Fruit fly (Drosophila melanogaster) whole organism, embryonic: Measurements from ENCODE around the gene Cpr31A.

Source experiments
- Ada2b ChIP-seq: fragments of 200-800 bp; sonication (Bioruptor generic); IDR thresholded peaks from 2 replicates; pipeline ENCODE4 v1.3.6; 2022; ENCODE audit warnings: missing biosample characterization, missing genetic modification characterization
- Aef1 ChIP-seq: fragments of 200-800 bp; sonication (Bioruptor generic); IDR thresholded peaks from 3 replicates; pipeline ENCODE4 v1.3.6; 2022; ENCODE audit warnings: missing biosample characterization, missing genetic modification characterization
- Awh ChIP-seq: fragments of 200-800 bp; sonication (Bioruptor generic); IDR thresholded peaks from 2 replicates; pipeline ENCODE4, ENCODE4 v1.3.6; 2022; ENCODE audit warnings: missing biosample characterization, missing genetic modification characterization
- Bgb ChIP-seq: fragments of 200-800 bp; sonication (Bioruptor generic); IDR thresholded peaks from 2 replicates; pipeline ENCODE4 v1.3.6; 2022; ENCODE audit warnings: missing biosample characterization, missing genetic modification characterization; ENCODE audit not compliant: partially characterized antibody
- CG14710 ChIP-seq: fragments of 200-800 bp; sonication (Bioruptor generic); optimal IDR thresholded peaks from 3 replicates; lab custom pipeline; 2019; ENCODE audit warnings: missing biosample characterization, mild to moderate bottlenecking, missing genetic modification characterization, moderate library complexity
- CG14965 ChIP-seq: fragments of 200-800 bp; sonication (Bioruptor generic); optimal IDR thresholded peaks from 2 replicates; lab custom pipeline; 2016; ENCODE audit warnings: missing biosample characterization, missing genetic modification characterization, borderline replicate concordance
- CG15073 ChIP-seq: fragments of 200-800 bp; sonication (Bioruptor generic); optimal IDR thresholded peaks from 2 replicates; lab custom pipeline; 2016; ENCODE audit warnings: missing biosample characterization, missing genetic modification characterization
- CG15269 ChIP-seq: fragments of 200-800 bp; sonication (Bioruptor generic); optimal IDR thresholded peaks from 2 replicates; lab custom pipeline; 2018; ENCODE audit warnings: missing biosample characterization, mild to moderate bottlenecking, missing genetic modification characterization, moderate library complexity
- CG16815 ChIP-seq: fragments of 200-800 bp; sonication (Bioruptor generic); optimal IDR thresholded peaks from 3 replicates; lab custom pipeline; 2017; ENCODE audit warnings: missing biosample characterization, mild to moderate bottlenecking, missing genetic modification characterization
- CG16863 ChIP-seq: fragments of 200-800 bp; sonication (Bioruptor generic); optimal IDR thresholded peaks from 3 replicates; lab custom pipeline; 2016; ENCODE audit warnings: missing biosample characterization, missing genetic modification characterization
- CG18011 ChIP-seq: fragments of 200-800 bp; sonication (Bioruptor generic); optimal IDR thresholded peaks from 2 replicates; lab custom pipeline; 2017; ENCODE audit warnings: missing biosample characterization, missing genetic modification characterization, mild to moderate bottlenecking, moderate library complexity, missing genotype
- CG3163 ChIP-seq: fragments of 200-800 bp; sonication (Bioruptor generic); optimal IDR thresholded peaks from 3 replicates; lab custom pipeline; 2016; ENCODE audit warnings: missing biosample characterization, missing genetic modification characterization
- CG3281 ChIP-seq: fragments of 200-800 bp; sonication (Bioruptor generic); optimal IDR thresholded peaks from 3 replicates; lab custom pipeline; 2017; ENCODE audit warnings: missing biosample characterization, mild to moderate bottlenecking, missing genetic modification characterization
- CG34376 ChIP-seq: fragments of 200-800 bp; sonication (Bioruptor generic); optimal IDR thresholded peaks from 2 replicates; lab custom pipeline; 2018; ENCODE audit warnings: missing biosample characterization, mild to moderate bottlenecking, missing genetic modification characterization
- CG34422 ChIP-seq: fragments of 200-800 bp; sonication (Bioruptor generic); IDR thresholded peaks from 3 replicates; pipeline ENCODE4 v1.3.6; 2022; ENCODE audit warnings: missing biosample characterization, missing genetic modification characterization
- CG3726 ChIP-seq: fragments of 200-800 bp; sonication (Bioruptor generic); IDR thresholded peaks from 3 replicates; pipeline ENCODE4, ENCODE4 v1.3.6; 2022; ENCODE audit warnings: missing biosample characterization, missing genetic modification characterization
- CG3847 ChIP-seq: fragments of 200-800 bp; sonication (Bioruptor generic); IDR thresholded peaks from 2 replicates; pipeline ENCODE4 v1.3.6; 2022; ENCODE audit warnings: missing biosample characterization, missing genetic modification characterization
- CG4328 ChIP-seq: fragments of 200-800 bp; sonication (Bioruptor generic); optimal IDR thresholded peaks from 3 replicates; lab custom pipeline; 2017; ENCODE audit warnings: missing biosample characterization, missing genetic modification reagents, missing genetic modification characterization
- CG4617 ChIP-seq: fragments of 200-800 bp; sonication (Bioruptor generic); optimal IDR thresholded peaks from 3 replicates; lab custom pipeline; 2016; ENCODE audit warnings: missing biosample characterization, missing genetic modification characterization, borderline replicate concordance
- CG5953 ChIP-seq: fragments of 200-800 bp; sonication (Bioruptor generic); IDR thresholded peaks from 2 replicates; pipeline ENCODE4 v1.3.6; 2022; ENCODE audit warnings: missing biosample characterization, missing genetic modification characterization
- CG7372 ChIP-seq: fragments of 200-800 bp; sonication (Bioruptor generic); IDR thresholded peaks from 2 replicates; pipeline ENCODE4 v1.3.6; 2022; ENCODE audit warnings: missing biosample characterization, missing genetic modification characterization
- CG7839 ChIP-seq: fragments of 200-800 bp; sonication (Bioruptor generic); optimal IDR thresholded peaks from 3 replicates; lab custom pipeline; 2018; ENCODE audit warnings: missing biosample characterization, mild to moderate bottlenecking, missing genetic modification characterization, moderate library complexity
- CG8478 ChIP-seq: fragments of >200 bp; optimal IDR thresholded peaks from 2 replicates; lab custom pipeline; 2018
- CG9876 ChIP-seq: fragments of 200-800 bp; sonication (Bioruptor generic); optimal IDR thresholded peaks from 2 replicates; lab custom pipeline; 2016; ENCODE audit warnings: missing biosample characterization, missing genetic modification characterization
- CHES-1-like ChIP-seq: fragments of 200-800 bp; sonication (Bioruptor generic); optimal IDR thresholded peaks from 2 replicates; lab custom pipeline; 2016; ENCODE audit warnings: missing biosample characterization, missing genetic modification characterization
- D19B ChIP-seq: fragments of 200-800 bp; sonication (Bioruptor generic); optimal IDR thresholded peaks from 2 replicates; lab custom pipeline; 2017; ENCODE audit warnings: missing biosample characterization, mild to moderate bottlenecking, missing genetic modification characterization
- Dek ChIP-seq: fragments of 200-800 bp; sonication (Bioruptor generic); optimal IDR thresholded peaks from 3 replicates; lab custom pipeline; 2019; ENCODE audit warnings: missing biosample characterization, mild to moderate bottlenecking, missing genetic modification characterization, moderate library complexity
- Doc2 ChIP-seq: fragments of 200-800 bp; sonication (Bioruptor generic); IDR thresholded peaks from 2 replicates; pipeline ENCODE4 v1.3.6; 2022; ENCODE audit warnings: missing biosample characterization, missing genetic modification characterization
- Dref ChIP-seq: fragments of 200-800 bp; sonication (Bioruptor generic); IDR thresholded peaks from 2 replicates; pipeline ENCODE4 v1.3.6; 2022; ENCODE audit warnings: missing biosample characterization, missing genetic modification characterization
- E2f2 ChIP-seq: fragments of 200-800 bp; sonication (Bioruptor generic); IDR thresholded peaks from 2 replicates; pipeline ENCODE4 v1.3.6; 2022; ENCODE audit warnings: missing biosample characterization, missing genetic modification characterization
- Fer2 ChIP-seq: fragments of 200-800 bp; sonication (Bioruptor generic); optimal IDR thresholded peaks from 2 replicates; lab custom pipeline; 2018; ENCODE audit warnings: missing biosample characterization, mild to moderate bottlenecking, missing genetic modification characterization, moderate library complexity
- H2.0 ChIP-seq: fragments of 200-800 bp; sonication (Bioruptor generic); IDR thresholded peaks from 2 replicates; pipeline ENCODE4 v1.3.6; 2022; ENCODE audit warnings: missing biosample characterization, missing genetic modification characterization
- Hey ChIP-seq: fragments of 200-800 bp; sonication (Bioruptor generic); optimal IDR thresholded peaks from 3 replicates; lab custom pipeline; 2018; ENCODE audit warnings: missing biosample characterization, mild to moderate bottlenecking, missing genetic modification characterization
- HmgD ChIP-seq: fragments of 200-800 bp; sonication (Bioruptor generic); optimal IDR thresholded peaks from 3 replicates; lab custom pipeline; 2016; ENCODE audit warnings: missing biosample characterization, missing genetic modification characterization
- MESR4 ChIP-seq: fragments of 200-800 bp; sonication (Bioruptor generic); optimal IDR thresholded peaks from 2 replicates; lab custom pipeline; 2018; ENCODE audit warnings: missing biosample characterization, mild to moderate bottlenecking, missing genetic modification characterization, moderate library complexity
- NK7.1 ChIP-seq: fragments of 200-800 bp; sonication (Bioruptor generic); optimal IDR thresholded peaks from 3 replicates; lab custom pipeline; 2016; ENCODE audit warnings: missing biosample characterization, missing genetic modification characterization
- Rx ChIP-seq: fragments of 200-800 bp; sonication (Bioruptor generic); IDR thresholded peaks from 2 replicates; pipeline ENCODE4 v1.3.6; 2022; ENCODE audit warnings: missing biosample characterization, missing genetic modification characterization
- Scr ChIP-seq: fragments of 200-800 bp; sonication (Bioruptor generic); IDR thresholded peaks from 2 replicates; pipeline ENCODE4 v1.3.6; 2022; ENCODE audit warnings: missing biosample characterization, missing genetic modification characterization; ENCODE audit not compliant: partially characterized antibody
- al ChIP-seq: fragments of 200-800 bp; sonication (Bioruptor generic); IDR thresholded peaks from 2 replicates; pipeline ENCODE4 v1.3.6; 2022; ENCODE audit warnings: missing biosample characterization, missing genetic modification characterization
- bcd ChIP-seq: fragments of 200-800 bp; sonication (Bioruptor generic); optimal IDR thresholded peaks from 2 replicates; lab custom pipeline; 2017; ENCODE audit warnings: missing biosample characterization, mild to moderate bottlenecking, missing genetic modification characterization
- cad ChIP-seq: fragments of >200 bp; optimal IDR thresholded peaks from 2 replicates; lab custom pipeline; 2017; ENCODE audit warnings: missing biosample characterization, missing genetic modification characterization
- croc ChIP-seq: fragments of 200-800 bp; sonication (Bioruptor generic); conservative IDR thresholded peaks from 3 replicates; pipeline ENCODE4 v1.3.6; 2022; ENCODE audit warnings: missing biosample characterization, missing genetic modification characterization
- crp ChIP-seq, 2 experiments: fragments of 200-800 bp; sonication (Bioruptor generic); optimal IDR thresholded peaks; 2 replicates in 1 of 2; 3 replicates in 1 of 2; lab custom pipeline; 2017; ENCODE audit warnings: missing biosample characterization in 2 of 2, missing genetic modification characterization in 2 of 2, mild to moderate bottlenecking in 1 of 2, moderate library complexity in 1 of 2
- dan ChIP-seq: fragments of 200-800 bp; sonication (Bioruptor generic); IDR thresholded peaks from 2 replicates; pipeline ENCODE4 v1.3.6; 2022; ENCODE audit warnings: missing biosample characterization, missing genetic modification characterization
- dpn ChIP-seq, 2 experiments: fragments of 200-800 bp; sonication (Bioruptor generic); optimal IDR thresholded peaks; 3 replicates each; lab custom pipeline; 2016; ENCODE audit warnings: missing biosample characterization in 2 of 2, missing genetic modification characterization in 2 of 2
- fru ChIP-seq: fragments of >200 bp; optimal IDR thresholded peaks from 2 replicates; lab custom pipeline; 2017
- hkb ChIP-seq, 2 experiments: fragments of 200-800 bp in 1 of 2; fragments of >200 bp in 1 of 2; sonication (Bioruptor generic) in 1 of 2; IDR thresholded peaks in 1 of 2; optimal IDR thresholded peaks in 1 of 2; 2 replicates each; pipeline versions ENCODE4 v1.3.6 to Lab custom; 2017 to 2022; ENCODE audit warnings: missing biosample characterization in 1 of 2, missing genetic modification characterization in 1 of 2
- jigr1 ChIP-seq: fragments of 200-800 bp; sonication (Bioruptor generic); IDR thresholded peaks from 3 replicates; pipeline ENCODE4 v1.3.6; 2022; ENCODE audit warnings: missing biosample characterization, missing genetic modification characterization
- kni ChIP-seq: fragments of 200-800 bp; sonication (Bioruptor generic); optimal IDR thresholded peaks from 3 replicates; lab custom pipeline; 2017; ENCODE audit warnings: mild to moderate bottlenecking, missing biosample characterization, missing genetic modification reagents, missing genetic modification characterization
- toy ChIP-seq: fragments of 200-800 bp; sonication (Bioruptor generic); IDR thresholded peaks from 2 replicates; pipeline ENCODE4 v1.3.6; 2022; ENCODE audit warnings: missing biosample characterization, missing genetic modification characterization
- ttk ChIP-seq: fragments of 200-800 bp; sonication (Bioruptor generic); IDR thresholded peaks from 2 replicates; pipeline ENCODE4 v2.1.2; 2022; ENCODE audit warnings: missing biosample characterization, missing genetic modification characterization
- wor ChIP-seq: fragments of 200-800 bp; sonication (Bioruptor generic); IDR thresholded peaks from 2 replicates; pipeline ENCODE4 v1.3.6; 2022; ENCODE audit warnings: missing biosample characterization, missing genetic modification characterization
- zfh1 ChIP-seq: fragments of 200-800 bp; sonication (Bioruptor generic); IDR thresholded peaks from 3 replicates; pipeline ENCODE4 v1.3.6; 2022; ENCODE audit warnings: missing biosample characterization, missing genetic modification characterization

Cpr31A gene

dm6 chr2L:10009293-10009695 is 44.7 kb upstream of the Cpr31A start, which contains the start of gene Trp1 (continued):
- no peak for TF ChIP-seq toy (GFP tag; lab: Robert Waterston, UW)
- TF ChIP-seq bcd, result no peak
- no peak for TF ChIP-seq croc (GFP tag; lab: Robert Waterston, UW)
- no peak for TF ChIP-seq al
- no peak; the same call in 2 of the 3 replicates for TF ChIP-seq jigr1 (GFP tag; lab: Robert Waterston, UW)
- peak; percentile 42 for TF ChIP-seq CG14710 (tag; lab: Kevin White, UChicago)
- TF ChIP-seq CG15269 (tag; lab: Kevin White, UChicago), result no peak
- TF ChIP-seq CG3163 (GFP tag; lab: Kevin White, UChicago), result no peak
- TF ChIP-seq crp (GFP tag; optimal IDR thresholded peaks at IDR 0.05; lab: Kevin White, UChicago), result no peak
- TF ChIP-seq CG8478 (lab: Kevin White, UChicago), result no peak
- no peak for TF ChIP-seq CG16863 (GFP tag; lab: Kevin White, UChicago)
- TF ChIP-seq Rx (GFP tag; lab: Robert Waterston, UW), result no peak
- TF ChIP-seq CG34422 (GFP tag; lab: Robert Waterston, UW), result 0 out of 3 replicates have a peak, but pooled peaks have one; percentile 51
- TF ChIP-seq Aef1 (GFP tag; lab: Robert Waterston, UW), result no peak
- TF ChIP-seq Bgb (GFP tag; lab: Robert Waterston, UW), result peak; percentile 98
- no peak for TF ChIP-seq Doc2
- TF ChIP-seq MESR4 (GFP tag; lab: Kevin White, UChicago), result peak; percentile 63
- TF ChIP-seq CG34376 (GFP tag; lab: Kevin White, UChicago), result no peak
- peak; percentile 88 for TF ChIP-seq Dref (GFP tag; lab: Robert Waterston, UW)
- TF ChIP-seq Awh (GFP tag; lab: Robert Waterston, UW), result no peak
- TF ChIP-seq CG3281, result no peak
- TF ChIP-seq CG5953 (GFP tag; lab: Robert Waterston, UW), result no peak
- no peak for TF ChIP-seq Hey (tag; lab: Kevin White, UChicago)
- TF ChIP-seq dpn (GFP tag; optimal IDR thresholded peaks at IDR 0.05; lab: Kevin White, UChicago), result no peak
- TF ChIP-seq CG7839 (tag; lab: Kevin White, UChicago), result no peak
- peak; percentile 9 for TF ChIP-seq Dek (tag; lab: Kevin White, UChicago)
- TF ChIP-seq H2.0, result no peak
- no peak for TF ChIP-seq CG18011
- TF ChIP-seq dan, result no peak
- TF ChIP-seq hkb (optimal IDR thresholded peaks at IDR 0.05; lab: Kevin White, UChicago), result no peak
- TF ChIP-seq hkb (GFP tag; IDR thresholded peaks at IDR 0.05; lab: Robert Waterston, UW), result no peak
- TF ChIP-seq CG9876, result no peak
- TF ChIP-seq zfh1 (GFP tag; lab: Robert Waterston, UW), result no peak
- no peak for TF ChIP-seq ttk (GFP tag; lab: Robert Waterston, UW)
- no peak for TF ChIP-seq CG3726 (GFP tag; lab: Robert Waterston, UW)
- no peak for TF ChIP-seq fru (lab: Kevin White, UChicago)
- TF ChIP-seq NK7.1 (GFP tag; lab: Kevin White, UChicago), result no peak
- TF ChIP-seq D19B (GFP tag; lab: Kevin White, UChicago), result no peak
- peak; percentile 94 for TF ChIP-seq Scr
- no peak for TF ChIP-seq CG14965
- TF ChIP-seq cad, result no peak
- TF ChIP-seq kni (GFP tag; lab: Kevin White, UChicago), result no peak
- no peak for TF ChIP-seq CG15073 (GFP tag; lab: Kevin White, UChicago)
- no peak for TF ChIP-seq CHES-1-like (GFP tag; lab: Kevin White, UChicago)
- no peak for TF ChIP-seq wor
- TF ChIP-seq E2f2 (GFP tag; lab: Robert Waterston, UW), result peak; percentile 18
- TF ChIP-seq CG4617 (GFP tag; lab: Kevin White, UChicago), result peak; percentile 82
- TF ChIP-seq HmgD (GFP tag; lab: Kevin White, UChicago), result no peak
- TF ChIP-seq Ada2b (GFP tag; lab: Robert Waterston, UW), result no peak
- no peak for TF ChIP-seq CG4328 (GFP tag; lab: Kevin White, UChicago)
- no peak for TF ChIP-seq Fer2 (tag; lab: Kevin White, UChicago)
- TF ChIP-seq CG16815 (GFP tag; lab: Kevin White, UChicago), result no peak
- no peak for TF ChIP-seq CG7372 (GFP tag; lab: Robert Waterston, UW)
- no peak for TF ChIP-seq CG3847 (GFP tag; lab: Robert Waterston, UW)
